Fruit fly (Drosophila melanogaster): ENCODE measurements around the gene CG31643.

CG31643 gene

dm6 chr2L:6051212-6051621 lies 13.3 kb downstream of the CG31643 start (continued):
- TF ChIP-seq fd3F (GFP tag; optimal IDR thresholded peaks at IDR 0.05) = peak; percentile 92
- TF ChIP-seq CG12155 (GFP tag; optimal IDR thresholded peaks at IDR 0.05) = peak; percentile 89
- TF ChIP-seq Lpt (GFP tag; optimal IDR thresholded peaks at IDR 0.05) = no peak
- peak; percentile 72 for TF ChIP-seq CG16815 (GFP tag; optimal IDR thresholded peaks at IDR 0.05)
- TF ChIP-seq crp (GFP tag; optimal IDR thresholded peaks at IDR 0.05) = peak in 1 of 2 experiments; percentile 62
- no peak for TF ChIP-seq CG34224 (GFP tag; IDR thresholded peaks at IDR 0.05; ENCODE audit: partially characterized antibody)
- TF ChIP-seq CG13296 (GFP tag; optimal IDR thresholded peaks at IDR 0.05) = peak; percentile 99
- TF ChIP-seq CG8089 (GFP tag; optimal IDR thresholded peaks at IDR 0.05) = peak; percentile 85
- TF ChIP-seq CG2875 (GFP tag; optimal IDR thresholded peaks at IDR 0.05) = peak; percentile 92
- peak; percentile 76 for TF ChIP-seq CG9876 (GFP tag; optimal IDR thresholded peaks at IDR 0.05)
- peak; percentile 94 for TF ChIP-seq Bteb2 (GFP tag; optimal IDR thresholded peaks at IDR 0.05)
- peak; percentile 94 for TF ChIP-seq CG11247 (GFP tag; IDR thresholded peaks at IDR 0.05)
- TF ChIP-seq Asciz (GFP tag; optimal IDR thresholded peaks at IDR 0.05) = peak; percentile 95
- TF ChIP-seq CG14014 (GFP tag; IDR thresholded peaks at IDR 0.05) = peak; percentile 96
- TF ChIP-seq Spps (tag; optimal IDR thresholded peaks at IDR 0.05) = peak; percentile 95
- peak; percentile 41; the same call in 1 of the 4 replicates for TF ChIP-seq Gug (GFP tag; IDR thresholded peaks at IDR 0.05)
- peak; percentile 95 for TF ChIP-seq phol (tag; optimal IDR thresholded peaks at IDR 0.05)
- TF ChIP-seq Mes4 (GFP tag; optimal IDR thresholded peaks at IDR 0.05) = peak; percentile 94
- TF ChIP-seq twi (tag; optimal IDR thresholded peaks at IDR 0.05) = peak; percentile 89
- TF ChIP-seq CG10654 (GFP tag; optimal IDR thresholded peaks at IDR 0.05) = peak; percentile 90
- peak; percentile 96 for TF ChIP-seq dmrt11E (tag; optimal IDR thresholded peaks at IDR 0.05)
- TF ChIP-seq crc (GFP tag; optimal IDR thresholded peaks at IDR 0.05) = peak; percentile 90
- TF ChIP-seq CG32772 (GFP tag; IDR thresholded peaks at IDR 0.05) = peak; percentile 72
- peak; percentile 93 for TF ChIP-seq cg (GFP tag; optimal IDR thresholded peaks at IDR 0.05)
- peak; percentile 86 for TF ChIP-seq da (GFP tag; optimal IDR thresholded peaks at IDR 0.05)
- TF ChIP-seq CG10274 (GFP tag; optimal IDR thresholded peaks at IDR 0.05) = peak; percentile 84
- TF ChIP-seq CG1024 (GFP tag; IDR thresholded peaks at IDR 0.05) = peak; percentile 86
- peak; percentile 95 for TF ChIP-seq onecut (GFP tag; IDR thresholded peaks at IDR 0.05)
- peak; percentile 70 for TF ChIP-seq CG30020 (tag; optimal IDR thresholded peaks at IDR 0.05)
- TF ChIP-seq CG4328 (GFP tag; optimal IDR thresholded peaks at IDR 0.05) = peak; percentile 95
- TF ChIP-seq otp (GFP tag; IDR thresholded peaks at IDR 0.05) = peak; percentile 94
- peak; percentile 33; the same call in 1 of the 2 replicates for TF ChIP-seq GATAe (GFP tag; conservative IDR thresholded peaks at IDR 0.05)
- peak; percentile 94 for TF ChIP-seq bcd (GFP tag; optimal IDR thresholded peaks at IDR 0.05)
- TF ChIP-seq hbn (GFP tag; IDR thresholded peaks at IDR 0.05; ENCODE audit: partially characterized antibody) = no peak
- peak; percentile 96 for TF ChIP-seq CG33213 (GFP tag; optimal IDR thresholded peaks at IDR 0.05)
- TF ChIP-seq trem (tag; optimal IDR thresholded peaks at IDR 0.05) = peak; percentile 93
- peak; percentile 99 for TF ChIP-seq ci (GFP tag; IDR thresholded peaks at IDR 0.05)
- TF ChIP-seq HHEX (GFP tag; optimal IDR thresholded peaks at IDR 0.05) = peak; percentile 97
- peak; percentile 89 for TF ChIP-seq NC2β (GFP tag; optimal IDR thresholded peaks at IDR 0.05)
- TF ChIP-seq CG12299 (tag; optimal IDR thresholded peaks at IDR 0.05) = peak; percentile 97
- peak; percentile 87 for TF ChIP-seq CG7372 (GFP tag; IDR thresholded peaks at IDR 0.05)
- peak; percentile 97 for TF ChIP-seq Dad (GFP tag; optimal IDR thresholded peaks at IDR 0.05)
- TF ChIP-seq CG10462 (GFP tag; optimal IDR thresholded peaks at IDR 0.05) = peak; percentile 80
- no peak for TF ChIP-seq Vsx1 (GFP tag; optimal IDR thresholded peaks at IDR 0.05)
- no peak for TF ChIP-seq grn (GFP tag; optimal IDR thresholded peaks at IDR 0.05)
- no peak for TF ChIP-seq hb (GFP tag; IDR thresholded peaks at IDR 0.05; ENCODE audit: partially characterized antibody)
- peak; percentile 95 for TF ChIP-seq so (GFP tag; IDR thresholded peaks at IDR 0.05)
- peak; percentile 81 for TF ChIP-seq gcm2 (GFP tag; optimal IDR thresholded peaks at IDR 0.05)
- TF ChIP-seq CG8388 (GFP tag; optimal IDR thresholded peaks at IDR 0.05) = peak; percentile 97
- peak; percentile 86 for TF ChIP-seq peb (GFP tag; IDR thresholded peaks at IDR 0.05)
- TF ChIP-seq pzg (GFP tag; optimal IDR thresholded peaks at IDR 0.05) = peak; percentile 10

Data from whole organism, embryonic.